Worm (Caenorhabditis elegans) whole organism, young adult: ENCODE measurements around the gene C06E1.7.

Source experiments
- B0336.3 ChIP-seq: fragments of 200-800 bp; sonication (Bioruptor generic); IDR thresholded peaks from 2 replicates; pipeline ENCODE4 v1.3.6; 2022; ENCODE audit warnings: missing genetic modification characterization, missing compliant biosample characterization
- C06A6.2 ChIP-seq: fragments of 200-800 bp; sonication (Bioruptor generic); conservative IDR thresholded peaks from 2 replicates; pipeline ENCODE4 v1.3.6; 2022; ENCODE audit warnings: missing genetic modification characterization, missing compliant biosample characterization
- C17E4.6 ChIP-seq: fragments of 200-800 bp; sonication (Bioruptor generic); IDR thresholded peaks from 2 replicates; pipeline ENCODE4 v1.3.6; 2022; ENCODE audit warnings: missing genetic modification reagents, missing genetic modification characterization, missing compliant biosample characterization
- F23B12.7 ChIP-seq: sonication (generic microtip); optimal IDR thresholded peaks from 2 replicates; lab custom pipeline; 2017; ENCODE audit warnings: missing genetic modification characterization, mild to moderate bottlenecking, missing compliant biosample characterization, antibody characterized with exemption, moderate library complexity; ENCODE audit not compliant: insufficient read depth
- F33H1.4 ChIP-seq: fragments of 200-800 bp; sonication (Bioruptor generic); IDR thresholded peaks from 2 replicates; pipeline ENCODE4 v1.3.6; 2022; ENCODE audit warnings: missing genetic modification reagents, missing genetic modification characterization, missing compliant biosample characterization
- ZK185.1 ChIP-seq: sonication (generic microtip); optimal IDR thresholded peaks from 2 replicates; lab custom pipeline; 2016; ENCODE audit warnings: mild to moderate bottlenecking, missing genetic modification characterization, missing compliant biosample characterization; ENCODE audit not compliant: poor library complexity, severe bottlenecking
- aptf-3 ChIP-seq: fragments of 200-800 bp; sonication (Bioruptor generic); IDR thresholded peaks from 2 replicates; pipeline ENCODE4 v1.3.6; 2022; ENCODE audit warnings: missing genetic modification characterization, missing compliant biosample characterization
- atf-7 ChIP-seq: sonication (generic microtip); optimal IDR thresholded peaks from 2 replicates; lab custom pipeline; 2017; ENCODE audit warnings: mild to moderate bottlenecking, missing genetic modification characterization, missing compliant biosample characterization
- athp-1 ChIP-seq: sonication (generic microtip); optimal IDR thresholded peaks from 2 replicates; lab custom pipeline; 2017; ENCODE audit warnings: mild to moderate bottlenecking, missing genetic modification characterization, missing compliant biosample characterization
- cebp-1 ChIP-seq, 2 experiments: fragments of 200-800 bp in 1 of 2; sonication (Bioruptor generic) in 1 of 2; sonication (generic microtip) in 1 of 2; IDR thresholded peaks in 1 of 2; optimal IDR thresholded peaks in 1 of 2; 2 replicates each; pipeline versions ENCODE4 v1.3.6 to Lab custom; 2017 to 2022; ENCODE audit warnings: missing compliant biosample characterization in 2 of 2, missing genetic modification characterization in 2 of 2, mild to moderate bottlenecking in 1 of 2, missing genetic modification reagents in 1 of 2, moderate library complexity in 1 of 2
- ceh-100 ChIP-seq: fragments of 200-800 bp; sonication (Bioruptor generic); IDR thresholded peaks from 2 replicates; pipeline ENCODE4 v1.3.6; 2022; ENCODE audit warnings: missing genetic modification reagents, missing genetic modification characterization, missing compliant biosample characterization
- ceh-27 ChIP-seq: fragments of 200-800 bp; sonication (Bioruptor generic); optimal IDR thresholded peaks from 2 replicates; lab custom pipeline; 2018; ENCODE audit warnings: mild to moderate bottlenecking, missing genetic modification characterization, moderate library complexity, missing compliant biosample characterization
- die-1 ChIP-seq: sonication (generic microtip); optimal IDR thresholded peaks from 2 replicates; lab custom pipeline; 2016; ENCODE audit warnings: missing genotype, mild to moderate bottlenecking, missing genetic modification characterization, missing compliant biosample characterization
- dox-1 ChIP-seq: fragments of 200-800 bp; sonication (Bioruptor generic); IDR thresholded peaks from 2 replicates; pipeline ENCODE4 v1.3.6; 2022; ENCODE audit warnings: missing genetic modification reagents, missing genetic modification characterization, missing compliant biosample characterization
- dpl-1 ChIP-seq: fragments of 150-350 bp; optimal IDR thresholded peaks from 2 replicates; lab custom pipeline; 2014; ENCODE audit warnings: missing biosample characterization, missing genetic modification reagents, missing genetic modification characterization
- efl-1 ChIP-seq: fragments of 150-350 bp; optimal IDR thresholded peaks from 2 replicates; lab custom pipeline; 2014; ENCODE audit warnings: missing biosample characterization, missing genetic modification reagents, missing genetic modification characterization
- egl-18 ChIP-seq: fragments of 200-800 bp; sonication (Bioruptor generic); IDR thresholded peaks from 2 replicates; pipeline ENCODE4 v1.3.6; 2022; ENCODE audit warnings: missing genetic modification reagents, missing genetic modification characterization, missing compliant biosample characterization
- egrh-3 ChIP-seq: fragments of 200-800 bp; sonication (Bioruptor generic); IDR thresholded peaks from 2 replicates; pipeline ENCODE4 v1.3.6; 2022; ENCODE audit warnings: missing genetic modification reagents, missing genetic modification characterization, missing compliant biosample characterization
- ets-4 ChIP-seq: fragments of 200-800 bp; sonication (Bioruptor generic); optimal IDR thresholded peaks from 2 replicates; lab custom pipeline; 2018; ENCODE audit warnings: mild to moderate bottlenecking, missing genetic modification characterization, missing compliant biosample characterization
- hrde-1 ChIP-seq: sonication (generic microtip); optimal IDR thresholded peaks from 2 replicates; lab custom pipeline; 2016; ENCODE audit warnings: missing genetic modification characterization, mild to moderate bottlenecking, missing compliant biosample characterization, moderate library complexity, missing genotype, missing genetic modification reagents, borderline replicate concordance
- hsf-1 ChIP-seq: fragments of 200-800 bp; sonication (Bioruptor generic); IDR thresholded peaks from 2 replicates; pipeline ENCODE4 v1.3.6; 2022; ENCODE audit warnings: missing genetic modification reagents, missing genetic modification characterization, missing compliant biosample characterization
- lin-26 ChIP-seq: fragments of 200-800 bp; sonication (Bioruptor generic); IDR thresholded peaks from 2 replicates; pipeline ENCODE4 v1.3.6; 2022; ENCODE audit warnings: missing genetic modification reagents, missing genetic modification characterization, missing compliant biosample characterization
- lin-40 ChIP-seq: sonication (generic microtip); optimal IDR thresholded peaks from 2 replicates; lab custom pipeline; 2016; ENCODE audit warnings: missing genetic modification characterization, mild to moderate bottlenecking, missing compliant biosample characterization, missing genotype, missing genetic modification reagents
- lin-54 ChIP-seq: fragments of 200-800 bp; sonication (Bioruptor generic); optimal IDR thresholded peaks from 2 replicates; lab custom pipeline; 2018; ENCODE audit warnings: mild to moderate bottlenecking, missing genetic modification characterization, missing compliant biosample characterization
- lsy-27 ChIP-seq: sonication (generic microtip); optimal IDR thresholded peaks from 2 replicates; lab custom pipeline; 2017; ENCODE audit warnings: missing genetic modification characterization, mild to moderate bottlenecking, missing compliant biosample characterization, antibody characterized with exemption, missing genotype, borderline replicate concordance; ENCODE audit not compliant: insufficient read depth
- madf-3 ChIP-seq: fragments of 200-800 bp; sonication (Bioruptor generic); IDR thresholded peaks from 2 replicates; pipeline ENCODE4 v1.3.6; 2022; ENCODE audit warnings: missing genetic modification reagents, missing genetic modification characterization, missing compliant biosample characterization
- madf-6 ChIP-seq: fragments of 200-800 bp; sonication (Bioruptor generic); IDR thresholded peaks from 2 replicates; pipeline ENCODE4 v1.3.6; 2022; ENCODE audit warnings: missing genetic modification reagents, missing genetic modification characterization, missing compliant biosample characterization
- mcd-1 ChIP-seq: fragments of 200-800 bp; sonication (Bioruptor generic); IDR thresholded peaks from 2 replicates; pipeline ENCODE4 v1.3.6; 2022; ENCODE audit warnings: missing genetic modification reagents, missing genetic modification characterization, missing compliant biosample characterization
- nfyb-1 ChIP-seq: fragments of 200-800 bp; sonication (Bioruptor generic); IDR thresholded peaks from 2 replicates; pipeline ENCODE4 v1.3.6; 2022; ENCODE audit warnings: missing genetic modification reagents, missing genetic modification characterization, missing compliant biosample characterization
- nhr-120 ChIP-seq: fragments of 200-800 bp; sonication (Bioruptor generic); IDR thresholded peaks from 2 replicates; pipeline ENCODE4 v1.3.6; 2022; ENCODE audit warnings: missing genetic modification characterization, missing compliant biosample characterization
- nhr-90 ChIP-seq: sonication (generic microtip); optimal IDR thresholded peaks from 2 replicates; lab custom pipeline; 2016; ENCODE audit warnings: missing genotype, mild to moderate bottlenecking, missing genetic modification characterization, missing compliant biosample characterization
- rcor-1 ChIP-seq: fragments of 200-800 bp; sonication (Bioruptor generic); IDR thresholded peaks from 2 replicates; pipeline ENCODE4 v1.3.6; 2022; ENCODE audit warnings: missing genetic modification reagents, missing genetic modification characterization, missing compliant biosample characterization
- snpc-1.3 ChIP-seq: sonication (generic microtip); optimal IDR thresholded peaks from 2 replicates; lab custom pipeline; 2017; ENCODE audit warnings: missing genetic modification characterization, mild to moderate bottlenecking, missing compliant biosample characterization, antibody characterized with exemption, moderate library complexity, missing genotype, missing genetic modification reagents; ENCODE audit not compliant: insufficient read depth
- snpc-3.4 ChIP-seq: sonication (generic microtip); optimal IDR thresholded peaks from 2 replicates; lab custom pipeline; 2017; ENCODE audit warnings: missing genetic modification characterization, mild to moderate bottlenecking, missing compliant biosample characterization, antibody characterized with exemption, moderate library complexity, missing genotype, missing genetic modification reagents
- ztf-25 ChIP-seq: fragments of 200-800 bp; sonication (Bioruptor generic); IDR thresholded peaks from 2 replicates; pipeline ENCODE4 v1.3.6; 2022; ENCODE audit warnings: missing genetic modification reagents, missing genetic modification characterization, missing compliant biosample characterization
- ztf-6 ChIP-seq: fragments of 200-800 bp; sonication (Bioruptor generic); IDR thresholded peaks from 2 replicates; pipeline ENCODE4 v1.3.6; 2022; ENCODE audit warnings: missing genetic modification reagents, missing genetic modification characterization, missing compliant biosample characterization

C06E1.7 gene

DNA sequence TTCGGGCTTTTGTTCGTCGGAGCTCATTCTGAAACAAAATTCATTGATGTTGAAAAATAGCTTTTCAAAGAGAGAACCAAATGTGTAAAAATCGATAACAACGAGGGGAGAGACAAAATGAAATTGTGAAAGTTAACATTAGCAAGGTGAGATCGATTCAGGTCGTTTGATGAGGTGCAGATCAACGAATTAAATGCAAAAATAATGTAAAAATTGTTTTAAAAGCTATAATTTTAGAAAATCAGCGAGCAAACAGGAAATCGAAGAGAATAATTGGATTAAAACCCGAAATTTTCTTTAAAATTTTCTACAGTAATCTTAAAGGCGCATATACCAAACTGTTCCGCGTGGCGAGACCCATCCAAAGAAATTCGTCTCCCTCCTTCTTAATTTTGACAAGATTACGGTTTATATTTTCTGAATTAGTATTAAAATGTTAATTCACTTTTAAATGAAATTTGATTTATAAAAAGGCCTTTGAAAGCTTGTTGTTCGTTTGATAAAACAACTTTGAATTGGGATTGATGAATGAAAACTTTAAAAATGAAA, 25.0 kb upstream of the C06E1.7 start, which contains the start of gene C13G5.2 (continued):
- TF ChIP-seq lin-40 (tag; lab: Kevin White, UChicago), result no peak
- no peak for TF ChIP-seq rcor-1 (GFP tag; lab: Robert Waterston, UW)
- TF ChIP-seq ztf-25 (GFP tag; lab: Robert Waterston, UW), result no peak
- peak; percentile 92 for TF ChIP-seq F33H1.4
- no peak for TF ChIP-seq egrh-3
- TF ChIP-seq athp-1 (tag; lab: Kevin White, UChicago), result no peak
- no peak for TF ChIP-seq F23B12.7
- TF ChIP-seq snpc-3.4 (tag; lab: Kevin White, UChicago), result peak; percentile 74
- TF ChIP-seq ets-4 (GFP tag; lab: Kevin White, UChicago), result no peak
- no peak for TF ChIP-seq dox-1 (GFP tag; lab: Robert Waterston, UW)
- no peak for TF ChIP-seq dpl-1
- TF ChIP-seq ceh-100 (GFP tag; lab: Robert Waterston, UW), result no peak
- TF ChIP-seq hsf-1 (GFP tag; lab: Robert Waterston, UW), result 0 out of 2 replicates have a peak, but pooled peaks have one; percentile 46
- no peak for TF ChIP-seq atf-7 (tag; lab: Kevin White, UChicago)
- no peak for TF ChIP-seq madf-3 (GFP tag; lab: Robert Waterston, UW)
- TF ChIP-seq hrde-1, result no peak
- TF ChIP-seq C06A6.2, result no peak
- no peak for TF ChIP-seq lin-26
- TF ChIP-seq nhr-120 (GFP tag; lab: Robert Waterston, UW), result no peak
- TF ChIP-seq nfyb-1 (GFP tag; lab: Robert Waterston, UW), result no peak
- TF ChIP-seq nhr-90, result no peak
- no peak for TF ChIP-seq ztf-6 (GFP tag; lab: Robert Waterston, UW)
- TF ChIP-seq madf-6 (GFP tag; lab: Robert Waterston, UW), result peak; percentile 91
- no peak for TF ChIP-seq cebp-1 (GFP tag; IDR thresholded peaks at IDR 0.05; lab: Robert Waterston, UW)
- no peak for TF ChIP-seq cebp-1 (tag; optimal IDR thresholded peaks at IDR 0.05; lab: Kevin White, UChicago)
- no peak for TF ChIP-seq lsy-27 (tag; lab: Kevin White, UChicago)
- TF ChIP-seq aptf-3 (GFP tag; lab: Robert Waterston, UW), result no peak
- TF ChIP-seq snpc-1.3 (tag; lab: Kevin White, UChicago), result peak; percentile 48
- no peak for TF ChIP-seq B0336.3 (GFP tag; lab: Robert Waterston, UW)
- TF ChIP-seq egl-18, result no peak
- no peak for TF ChIP-seq ceh-27 (GFP tag; lab: Kevin White, UChicago)
- TF ChIP-seq mcd-1 (GFP tag; lab: Robert Waterston, UW), result peak; percentile 27; the same call in 1 of the 2 replicates

DNA sequence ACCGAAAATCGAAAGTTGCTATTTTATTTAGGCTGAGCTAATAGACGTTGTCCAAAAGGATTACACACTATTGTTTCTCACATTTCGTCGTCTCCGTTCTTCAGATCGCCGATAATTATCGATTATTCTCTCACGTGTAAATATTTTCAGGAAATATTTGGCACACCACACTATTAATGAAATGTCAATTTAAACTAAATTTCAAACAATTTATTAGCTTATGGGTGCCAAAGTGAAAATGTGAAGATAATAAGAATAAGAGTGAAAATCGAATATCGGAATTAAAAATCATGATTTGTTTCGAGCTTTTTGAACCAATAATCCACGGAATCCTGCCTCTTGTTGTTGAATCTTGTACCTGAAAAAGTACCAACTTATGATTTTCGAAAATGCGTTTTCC, 23.1 kb upstream of the C06E1.7 start, which contains the start of gene C06E1.11:
C06E1.11 (minus strand) TSS at position 101 of the 400 bp plus-strand sequence.
- TF ChIP-seq dox-1 (GFP tag; lab: Robert Waterston, UW) (no peak), ZK185.1 (tag; lab: Kevin White, UChicago) (no peak)

ce11 chrIII:8614490-8614889, 21.0 kb upstream of the C06E1.7 start, which contains the start of gene rha-2:
TSS of gene rha-2 (minus strand) at chrIII:8614569.
- TF ChIP-seq C17E4.6 (GFP tag; lab: Robert Waterston, UW) (no peak), lin-54 (peak; percentile 42), efl-1 (GFP tag; lab: Kevin White, UChicago) (peak; percentile 51), die-1 (tag; lab: Kevin White, UChicago) (no peak), mcd-1 (GFP tag; lab: Robert Waterston, UW) (peak; percentile 76)
